Fruit fly (Drosophila melanogaster) Kc167 (cell line): Measurements from ENCODE around the gene CG31272.

Experiments
- Myc ChIP-seq: fragments of >200 bp; optimal IDR thresholded peaks from 2 replicates; lab custom pipeline; 2017; ENCODE audit warnings: missing external identifiers
- h ChIP-seq: fragments of >200 bp; optimal IDR thresholded peaks from 3 replicates; lab custom pipeline; 2018; ENCODE audit warnings: missing external identifiers
- insv ChIP-seq: fragments of >200 bp; optimal IDR thresholded peaks from 3 replicates; lab custom pipeline; 2018; ENCODE audit warnings: missing external identifiers

DNA sequence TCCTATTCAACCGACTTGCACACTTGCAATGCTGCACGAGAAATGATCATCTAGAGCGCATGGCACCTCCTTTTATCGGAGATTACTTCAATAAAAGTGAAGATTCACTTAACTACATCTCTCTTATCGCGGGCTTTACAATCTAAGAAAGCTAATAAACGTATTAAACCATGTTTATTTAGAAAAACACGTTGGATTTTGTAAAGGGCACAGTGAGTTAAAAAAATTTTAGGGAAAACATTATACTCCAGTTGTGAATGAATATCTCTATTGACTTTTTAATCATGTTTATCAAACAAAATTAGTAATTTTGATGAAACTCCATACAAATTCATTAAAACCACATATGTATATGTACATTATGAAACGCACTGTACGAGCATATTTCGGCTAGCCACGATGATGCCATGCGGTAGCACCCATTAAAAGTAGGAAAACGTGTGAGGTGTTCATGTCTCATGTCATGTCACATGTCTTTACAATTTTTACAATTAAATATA lies at the start of gene CG31272:
- no peak for TF ChIP-seq h (lab: Kevin White, UChicago)
- no peak for TF ChIP-seq insv (lab: Kevin White, UChicago)
- TF ChIP-seq Myc (lab: Kevin White, UChicago) = no peak
